Worm (Caenorhabditis elegans) whole organism, midembryonic: ENCODE results near the gene mec-12.

Experiments
- T22C8.4 ChIP-seq: fragments of 200-800 bp; sonication (Bioruptor generic); IDR thresholded peaks from 2 replicates; pipeline ENCODE4 v1.3.6; 2022; ENCODE audit warnings: missing genetic modification characterization, missing compliant biosample characterization
- tab-1 ChIP-seq: fragments of 200-800 bp; sonication (Bioruptor generic); IDR thresholded peaks from 2 replicates; pipeline ENCODE4 v1.3.6; 2022; ENCODE audit warnings: missing genetic modification characterization, missing compliant biosample characterization
- ztf-23 ChIP-seq: fragments of 200-800 bp; sonication (Bioruptor generic); IDR thresholded peaks from 2 replicates; pipeline ENCODE4 v1.3.6; 2022; ENCODE audit warnings: missing genetic modification reagents, missing genetic modification characterization, missing compliant biosample characterization
- ztf-29 ChIP-seq: fragments of 200-800 bp; sonication (Bioruptor generic); IDR thresholded peaks from 2 replicates; pipeline ENCODE4 v1.3.6; 2022; ENCODE audit warnings: missing genetic modification reagents, missing genetic modification characterization, missing compliant biosample characterization

ce11 chrIII:3096091-3096490, 42.9 kb downstream of the mec-12 start:
- TF ChIP-seq T22C8.4: no peak
- TF ChIP-seq ztf-23 (GFP tag; lab: Robert Waterston, UW): no peak
- no peak for TF ChIP-seq ztf-29 (GFP tag; lab: Robert Waterston, UW)
- TF ChIP-seq tab-1 (GFP tag; lab: Robert Waterston, UW): no peak
